Fruit fly (Drosophila melanogaster) whole organism, embryonic: ENCODE results near the gene Caf1-55.

Source experiments
- Aef1 ChIP-seq: fragments of 200-800 bp; sonication (Bioruptor generic); IDR thresholded peaks from 3 replicates; pipeline ENCODE4 v1.3.6; 2022; ENCODE audit warnings: missing biosample characterization, missing genetic modification characterization
- Bgb ChIP-seq: fragments of 200-800 bp; sonication (Bioruptor generic); IDR thresholded peaks from 2 replicates; pipeline ENCODE4 v1.3.6; 2022; ENCODE audit warnings: missing biosample characterization, missing genetic modification characterization; ENCODE audit not compliant: partially characterized antibody
- CG10209 ChIP-seq: fragments of 200-800 bp; sonication (Bioruptor generic); optimal IDR thresholded peaks from 3 replicates; lab custom pipeline; 2017; ENCODE audit warnings: missing biosample characterization, mild to moderate bottlenecking, missing genetic modification characterization, missing genetic modification reagents
- CG1024 ChIP-seq: fragments of 200-800 bp; sonication (Bioruptor generic); IDR thresholded peaks from 2 replicates; pipeline ENCODE4 v1.3.6; 2022; ENCODE audit warnings: missing biosample characterization, missing genetic modification characterization
- CG10274 ChIP-seq: fragments of 200-800 bp; sonication (Bioruptor generic); optimal IDR thresholded peaks from 3 replicates; lab custom pipeline; 2017; ENCODE audit warnings: missing biosample characterization, mild to moderate bottlenecking, missing genetic modification characterization
- CG10654 ChIP-seq: fragments of 200-800 bp; sonication (Bioruptor generic); optimal IDR thresholded peaks from 2 replicates; lab custom pipeline; 2016; ENCODE audit warnings: missing biosample characterization, missing genetic modification characterization
- CG11093 ChIP-seq: fragments of 200-800 bp; sonication (Bioruptor generic); IDR thresholded peaks from 3 replicates; pipeline ENCODE4 v1.3.6; 2022; ENCODE audit warnings: missing biosample characterization, missing genetic modification characterization
- CG12769 ChIP-seq: fragments of 200-800 bp; sonication (Bioruptor generic); optimal IDR thresholded peaks from 2 replicates; lab custom pipeline; 2019; ENCODE audit warnings: missing biosample characterization, mild to moderate bottlenecking, missing genetic modification characterization, moderate library complexity
- CG12942 ChIP-seq: fragments of 200-800 bp; sonication (Bioruptor generic); optimal IDR thresholded peaks from 3 replicates; lab custom pipeline; 2016; ENCODE audit warnings: missing biosample characterization, missing genetic modification characterization
- CG1647 ChIP-seq: fragments of 200-800 bp; sonication (Bioruptor generic); optimal IDR thresholded peaks from 3 replicates; lab custom pipeline; 2016; ENCODE audit warnings: missing biosample characterization, missing genetic modification characterization
- CG17912 ChIP-seq: fragments of 200-800 bp; sonication (Bioruptor generic); optimal IDR thresholded peaks from 2 replicates; lab custom pipeline; 2018; ENCODE audit warnings: missing biosample characterization, mild to moderate bottlenecking, missing genetic modification characterization
- CG18764 ChIP-seq: fragments of 200-800 bp; sonication (Bioruptor generic); optimal IDR thresholded peaks from 3 replicates; lab custom pipeline; 2016; ENCODE audit warnings: missing biosample characterization, missing genetic modification characterization
- CG2116 ChIP-seq: fragments of 200-800 bp; sonication (Bioruptor generic); optimal IDR thresholded peaks from 3 replicates; lab custom pipeline; 2018; ENCODE audit warnings: missing biosample characterization, mild to moderate bottlenecking, missing genetic modification characterization
- CG8089 ChIP-seq: fragments of 200-800 bp; sonication (Bioruptor generic); optimal IDR thresholded peaks from 3 replicates; lab custom pipeline; 2016; ENCODE audit warnings: missing biosample characterization, missing genetic modification characterization
- CG9437 ChIP-seq: fragments of 200-800 bp; sonication (Bioruptor generic); optimal IDR thresholded peaks from 2 replicates; lab custom pipeline; 2018; ENCODE audit warnings: missing biosample characterization, mild to moderate bottlenecking, missing genetic modification characterization
- Ets65A ChIP-seq: fragments of 200-800 bp; sonication (Bioruptor generic); peaks from one replicate; lab custom pipeline; 2016; ENCODE audit warnings: missing biosample characterization, missing genetic modification characterization
- H2.0 ChIP-seq: fragments of 200-800 bp; sonication (Bioruptor generic); IDR thresholded peaks from 2 replicates; pipeline ENCODE4 v1.3.6; 2022; ENCODE audit warnings: missing biosample characterization, missing genetic modification characterization
- HLH3B ChIP-seq: fragments of 200-800 bp; sonication (Bioruptor generic); IDR thresholded peaks from 2 replicates; pipeline ENCODE4 v1.3.6; 2022; ENCODE audit warnings: missing biosample characterization, missing genetic modification characterization
- Hsf ChIP-seq: fragments of 200-800 bp; sonication (Bioruptor generic); optimal IDR thresholded peaks from 3 replicates; lab custom pipeline; 2016; ENCODE audit warnings: missing biosample characterization, missing genetic modification characterization
- Nf-YB ChIP-seq: fragments of 200-800 bp; sonication (Bioruptor generic); optimal IDR thresholded peaks from 3 replicates; lab custom pipeline; 2019; ENCODE audit warnings: missing biosample characterization, mild to moderate bottlenecking, missing genetic modification characterization, moderate library complexity
- Oli ChIP-seq: fragments of 200-800 bp; sonication (Bioruptor generic); optimal IDR thresholded peaks from 2 replicates; lab custom pipeline; 2018; ENCODE audit warnings: missing biosample characterization, mild to moderate bottlenecking, missing genetic modification characterization, moderate library complexity
- PHDP ChIP-seq: fragments of 200-800 bp; sonication (Bioruptor generic); optimal IDR thresholded peaks from 3 replicates; lab custom pipeline; 2018; ENCODE audit warnings: missing biosample characterization, mild to moderate bottlenecking, missing genetic modification characterization, moderate library complexity
- Usf ChIP-seq: fragments of 200-800 bp; sonication (Bioruptor generic); optimal IDR thresholded peaks from 2 replicates; lab custom pipeline; 2017; ENCODE audit warnings: missing genotype, missing biosample characterization, missing genetic modification characterization
- Xrp1 ChIP-seq: fragments of 200-800 bp; sonication (Bioruptor generic); IDR thresholded peaks from 2 replicates; pipeline ENCODE4 v1.3.6; 2022; ENCODE audit warnings: missing biosample characterization, missing genetic modification characterization
- ato ChIP-seq: fragments of 200-800 bp; sonication (Bioruptor generic); IDR thresholded peaks from 2 replicates; pipeline ENCODE4 v1.3.6; 2022; ENCODE audit warnings: missing biosample characterization, missing genetic modification characterization; ENCODE audit not compliant: partially characterized antibody
- az2 ChIP-seq: fragments of 200-800 bp; sonication (Bioruptor generic); optimal IDR thresholded peaks from 3 replicates; lab custom pipeline; 2016; ENCODE audit warnings: missing biosample characterization, missing genetic modification characterization
- bigmax ChIP-seq: fragments of 200-800 bp; sonication (Bioruptor generic); optimal IDR thresholded peaks from 2 replicates; lab custom pipeline; 2018; ENCODE audit warnings: missing biosample characterization, mild to moderate bottlenecking, missing genetic modification characterization
- bowl ChIP-seq: fragments of 200-800 bp; sonication (Bioruptor generic); IDR thresholded peaks from 2 replicates; pipeline ENCODE4 v1.3.6; 2022; ENCODE audit warnings: missing biosample characterization, missing genetic modification characterization
- cas ChIP-seq: fragments of 200-800 bp; sonication (Bioruptor generic); IDR thresholded peaks from 2 replicates; pipeline ENCODE4 v1.3.6; 2022; ENCODE audit warnings: missing biosample characterization, missing genetic modification characterization
- crp ChIP-seq, 2 experiments: fragments of 200-800 bp; sonication (Bioruptor generic); optimal IDR thresholded peaks; 2 replicates in 1 of 2; 3 replicates in 1 of 2; lab custom pipeline; 2017; ENCODE audit warnings: missing biosample characterization in 2 of 2, missing genetic modification characterization in 2 of 2, mild to moderate bottlenecking in 1 of 2, moderate library complexity in 1 of 2
- dan ChIP-seq: fragments of 200-800 bp; sonication (Bioruptor generic); IDR thresholded peaks from 2 replicates; pipeline ENCODE4 v1.3.6; 2022; ENCODE audit warnings: missing biosample characterization, missing genetic modification characterization
- dm ChIP-seq: fragments of 200-800 bp; sonication (Bioruptor generic); optimal IDR thresholded peaks from 3 replicates; lab custom pipeline; 2016; ENCODE audit warnings: missing biosample characterization, missing genetic modification characterization
- dmrt99B ChIP-seq: fragments of 200-800 bp; sonication (Bioruptor generic); optimal IDR thresholded peaks from 2 replicates; lab custom pipeline; 2018; ENCODE audit warnings: missing biosample characterization, mild to moderate bottlenecking, missing genetic modification characterization, moderate library complexity
- ewg ChIP-seq: fragments of 200-800 bp; sonication (Bioruptor generic); optimal IDR thresholded peaks from 3 replicates; lab custom pipeline; 2017; ENCODE audit warnings: mild to moderate bottlenecking, missing biosample characterization, missing genetic modification reagents, missing genetic modification characterization
- fd3F ChIP-seq: fragments of 200-800 bp; sonication (Bioruptor generic); optimal IDR thresholded peaks from 2 replicates; lab custom pipeline; 2018; ENCODE audit warnings: missing biosample characterization, mild to moderate bottlenecking, missing genetic modification characterization, moderate library complexity
- gem ChIP-seq: fragments of 200-800 bp; sonication (Bioruptor generic); optimal IDR thresholded peaks from 2 replicates; lab custom pipeline; 2019; ENCODE audit warnings: missing biosample characterization, mild to moderate bottlenecking, missing genetic modification characterization, moderate library complexity
- maf-S ChIP-seq: fragments of 200-800 bp; sonication (Bioruptor generic); optimal IDR thresholded peaks from 2 replicates; lab custom pipeline; 2016; ENCODE audit warnings: missing biosample characterization, missing genetic modification characterization
- otp ChIP-seq: fragments of 200-800 bp; sonication (Bioruptor generic); IDR thresholded peaks from 3 replicates; pipeline ENCODE4, ENCODE4 v1.3.6; 2022; ENCODE audit warnings: missing biosample characterization, missing genetic modification characterization
- phol ChIP-seq: fragments of 200-800 bp; sonication (Bioruptor generic); optimal IDR thresholded peaks from 3 replicates; lab custom pipeline; 2018; ENCODE audit warnings: missing biosample characterization, mild to moderate bottlenecking, missing genetic modification characterization, moderate library complexity
- pnt ChIP-seq: fragments of 200-800 bp; sonication (Bioruptor generic); optimal IDR thresholded peaks from 3 replicates; lab custom pipeline; 2016; ENCODE audit warnings: missing biosample characterization, missing genetic modification characterization
- psq ChIP-seq: fragments of 200-800 bp; sonication (Bioruptor generic); optimal IDR thresholded peaks from 2 replicates; lab custom pipeline; 2017; ENCODE audit warnings: missing biosample characterization, missing genetic modification characterization
- run ChIP-seq: fragments of 200-800 bp; sonication (Bioruptor generic); optimal IDR thresholded peaks from 3 replicates; lab custom pipeline; 2018; ENCODE audit warnings: missing biosample characterization, mild to moderate bottlenecking, missing genetic modification characterization
- sc ChIP-seq, 3 experiments: fragments of >200 bp in 2 of 3; fragments of 200-800 bp in 1 of 3; sonication (Bioruptor generic) in 1 of 3; optimal IDR thresholded peaks; 2 replicates in 2 of 3; 3 replicates in 1 of 3; lab custom pipeline; 2017; ENCODE audit warnings: mild to moderate bottlenecking in 1 of 3, missing biosample characterization in 1 of 3, missing genetic modification characterization in 1 of 3, missing genetic modification reagents in 1 of 3
- seq ChIP-seq: fragments of 200-800 bp; sonication (Bioruptor generic); IDR thresholded peaks from 2 replicates; pipeline ENCODE4 v1.3.6; 2022; ENCODE audit warnings: missing biosample characterization, missing genetic modification characterization
- shn ChIP-seq: fragments of 200-800 bp; sonication (Bioruptor generic); optimal IDR thresholded peaks from 3 replicates; lab custom pipeline; 2016; ENCODE audit warnings: missing biosample characterization, missing genetic modification characterization
- sima ChIP-seq: fragments of 200-800 bp; sonication (Bioruptor generic); optimal IDR thresholded peaks from 2 replicates; lab custom pipeline; 2016; ENCODE audit warnings: missing biosample characterization, missing genetic modification characterization
- sisA ChIP-seq: fragments of 200-800 bp; sonication (Bioruptor generic); IDR thresholded peaks from 2 replicates; pipeline ENCODE4 v1.3.6; 2022; ENCODE audit warnings: missing biosample characterization, missing genetic modification characterization
- tna ChIP-seq: fragments of 200-800 bp; sonication (Bioruptor generic); IDR thresholded peaks from 2 replicates; pipeline ENCODE4 v1.3.6; 2022; ENCODE audit warnings: missing biosample characterization, missing genetic modification characterization; ENCODE audit not compliant: partially characterized antibody
- zen ChIP-seq: fragments of 200-800 bp; sonication (Bioruptor generic); optimal IDR thresholded peaks from 3 replicates; lab custom pipeline; 2018; ENCODE audit warnings: missing biosample characterization, mild to moderate bottlenecking, missing genetic modification characterization, moderate library complexity

Gene Caf1-55

dm6 chr3R:15263946-15264345 lies 38.6 kb downstream of the Caf1-55 start (continued):
- TF ChIP-seq dm (GFP tag; lab: Kevin White, UChicago): no peak
- TF ChIP-seq run (tag; lab: Kevin White, UChicago): no peak
- no peak for TF ChIP-seq CG8089
- no peak for TF ChIP-seq CG12942 (GFP tag; lab: Kevin White, UChicago)
- TF ChIP-seq CG10209 (GFP tag; lab: Kevin White, UChicago): no peak
- no peak for TF ChIP-seq dan (GFP tag; lab: Robert Waterston, UW)
- TF ChIP-seq HLH3B (GFP tag; lab: Robert Waterston, UW): no peak
- TF ChIP-seq phol: peak; percentile 30
- no peak for TF ChIP-seq H2.0 (GFP tag; lab: Robert Waterston, UW)
- no peak for TF ChIP-seq maf-S (GFP tag; lab: Kevin White, UChicago)
- TF ChIP-seq CG2116 (GFP tag; lab: Kevin White, UChicago): no peak
- 0 out of 2 replicates have a peak, but pooled peaks have one; percentile 30 for TF ChIP-seq ato (GFP tag; lab: Robert Waterston, UW)
- TF ChIP-seq tna (GFP tag; lab: Robert Waterston, UW): no peak

- TF ChIP-seq Bgb (GFP tag; lab: Robert Waterston, UW): no peak
- no peak for TF ChIP-seq Aef1 (GFP tag; lab: Robert Waterston, UW)
- no peak for TF ChIP-seq CG12942 (GFP tag; lab: Kevin White, UChicago)
- TF ChIP-seq sc (optimal IDR thresholded peaks at IDR 0.05; lab: Kevin White, UChicago): no peak
- no peak for TF ChIP-seq sc (GFP tag; optimal IDR thresholded peaks at IDR 0.05; lab: Kevin White, UChicago)
- peak; percentile 72 for TF ChIP-seq CG17912
- no peak for TF ChIP-seq pnt (GFP tag; lab: Kevin White, UChicago)
- TF ChIP-seq CG10654 (GFP tag; lab: Kevin White, UChicago): no peak
- TF ChIP-seq CG12769 (tag; lab: Kevin White, UChicago): no peak
- no peak for TF ChIP-seq shn (GFP tag; lab: Kevin White, UChicago)
- TF ChIP-seq ewg (GFP tag; lab: Kevin White, UChicago): no peak
- TF ChIP-seq cas (GFP tag; lab: Robert Waterston, UW): no peak
- no peak for TF ChIP-seq psq (GFP tag; lab: Kevin White, UChicago)
- no peak for TF ChIP-seq CG1024 (GFP tag; lab: Robert Waterston, UW)
- TF ChIP-seq Oli (tag; lab: Kevin White, UChicago): no peak
- TF ChIP-seq Nf-YB (GFP tag; lab: Kevin White, UChicago): peak; percentile 5
- no peak for TF ChIP-seq bowl (GFP tag; lab: Robert Waterston, UW)
- no peak for TF ChIP-seq otp (GFP tag; lab: Robert Waterston, UW)
- peak; percentile 14 for TF ChIP-seq PHDP (tag; lab: Kevin White, UChicago)
- TF ChIP-seq CG1647 (GFP tag; lab: Kevin White, UChicago): no peak
- TF ChIP-seq Hsf (GFP tag; lab: Kevin White, UChicago): peak; percentile 14
- TF ChIP-seq zen: peak; percentile 41
- no peak for TF ChIP-seq gem (tag; lab: Kevin White, UChicago)
- no peak for TF ChIP-seq CG11093 (GFP tag; lab: Robert Waterston, UW)
- TF ChIP-seq Xrp1 (GFP tag; lab: Robert Waterston, UW): 0 out of 2 replicates have a peak, but pooled peaks have one; percentile 14
- no peak for TF ChIP-seq Usf (GFP tag; lab: Kevin White, UChicago)
- no peak for TF ChIP-seq sima (GFP tag; lab: Kevin White, UChicago)
- TF ChIP-seq CG10274 (GFP tag; lab: Kevin White, UChicago): no peak
- TF ChIP-seq bigmax (GFP tag; lab: Kevin White, UChicago): peak; percentile 86
- TF ChIP-seq dmrt99B (tag; lab: Kevin White, UChicago): no peak
- TF ChIP-seq az2 (GFP tag; lab: Kevin White, UChicago): no peak
- peak; percentile 60 for TF ChIP-seq Ets65A (GFP tag; lab: Kevin White, UChicago)
- TF ChIP-seq CG18764 (GFP tag; lab: Kevin White, UChicago): no peak
- TF ChIP-seq seq (GFP tag; lab: Robert Waterston, UW): no peak
- TF ChIP-seq CG9437: no peak
- no peak for TF ChIP-seq fd3F
- no peak for TF ChIP-seq sisA (GFP tag; lab: Robert Waterston, UW)
- TF ChIP-seq crp (GFP tag; optimal IDR thresholded peaks at IDR 0.05; lab: Kevin White, UChicago): peak; percentile 8 to 86
Observed at dm6 chr3R:15265406-15266040, 40.1 kb downstream of the Caf1-55 start, which contains the start of gene ATPsynO. TSS of gene ATPsynO (plus strand) at chr3R:15265591.
